Worm (Caenorhabditis elegans): ENCODE data around the gene mboa-1.

mboa-1 gene

DNA sequence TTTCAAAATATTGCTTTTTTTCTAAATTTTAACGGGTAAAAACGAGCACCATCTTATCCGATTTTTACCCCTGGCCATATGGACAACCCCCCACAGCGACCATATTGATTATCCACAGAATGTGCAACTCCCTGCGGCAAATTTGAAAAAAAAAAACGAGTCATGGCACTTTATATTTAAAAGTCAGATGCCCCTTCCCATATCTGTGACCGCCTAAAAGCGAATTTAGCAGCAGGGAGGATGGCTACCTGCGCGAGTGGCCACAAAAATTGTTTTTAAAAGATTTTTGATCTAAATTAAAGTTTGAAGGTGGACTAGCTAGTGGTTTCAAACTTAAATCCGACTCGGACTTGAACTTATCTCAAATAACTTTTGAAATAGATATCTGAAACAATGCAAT, 25.8 kb downstream of the mboa-1 start:
- peak; percentile 74 for TF ChIP-seq lin-1 (GFP tag; IDR thresholded peaks at IDR 0.05)
- TF ChIP-seq dve-1 (tag; optimal IDR thresholded peaks at IDR 0.05; ENCODE audit: insufficient read depth): peak; percentile 99
- peak; percentile 86 for TF ChIP-seq mxl-3 (GFP tag; optimal IDR thresholded peaks at IDR 0.05)
- TF ChIP-seq nhr-111 (GFP tag; optimal IDR thresholded peaks at IDR 0.05): no peak
- peak; percentile 98 for TF ChIP-seq nhr-42 (GFP tag; IDR thresholded peaks at IDR 0.05)
- peak; percentile 76 for TF ChIP-seq Y75B8A.6 (GFP tag; IDR thresholded peaks at IDR 0.05)
- TF ChIP-seq nhr-6 (tag; optimal IDR thresholded peaks at IDR 0.05): peak; percentile 96
- 0 out of 2 replicates have a peak, but pooled peaks have one; percentile 48 for TF ChIP-seq daf-8 (GFP tag; IDR thresholded peaks at IDR 0.05)
- peak; percentile 97 for TF ChIP-seq nhr-11 (tag; optimal IDR thresholded peaks at IDR 0.05)
- TF ChIP-seq mep-1 (tag; optimal IDR thresholded peaks at IDR 0.05): peak; percentile 99
- TF ChIP-seq ceh-32 (tag; optimal IDR thresholded peaks at IDR 0.05; ENCODE audit: poor library complexity): peak; percentile 86
- peak; percentile 93 for TF ChIP-seq spr-3 (GFP tag; optimal IDR thresholded peaks at IDR 0.05)
- TF ChIP-seq Y48G9A.11 (GFP tag; IDR thresholded peaks at IDR 0.05): 0 out of 2 replicates have a peak, but pooled peaks have one; percentile 62
- TF ChIP-seq tag-97 (GFP tag; IDR thresholded peaks at IDR 0.05): peak; percentile 65; the same call in 1 of the 2 replicates
- 0 out of 2 replicates have a peak, but pooled peaks have one; percentile 70 for TF ChIP-seq dmd-9 (GFP tag; IDR thresholded peaks at IDR 0.05)
- TF ChIP-seq ceh-62 (tag; optimal IDR thresholded peaks at IDR 0.05): peak; percentile 37
- TF ChIP-seq ZK546.5 (tag; optimal IDR thresholded peaks at IDR 0.05): peak; percentile 18 to 80
- TF ChIP-seq skn-1 (tag; optimal IDR thresholded peaks at IDR 0.05): no peak
- peak; percentile 87 for TF ChIP-seq arid-1 (GFP tag; conservative IDR thresholded peaks at IDR 0.05)
- TF ChIP-seq daf-19 (GFP tag; conservative IDR thresholded peaks at IDR 0.05): peak; percentile 98
- TF ChIP-seq nhr-48 (tag; optimal IDR thresholded peaks at IDR 0.05): peak; percentile 96
- no peak for TF ChIP-seq ama-1 (optimal IDR thresholded peaks at IDR 0.05)
- TF ChIP-seq lin-15B (tag; optimal IDR thresholded peaks at IDR 0.05): peak; percentile 7
- peak; percentile 97 for TF ChIP-seq zfp-3 (GFP tag; conservative IDR thresholded peaks at IDR 0.05)
- peak; percentile 98 for TF ChIP-seq ctbp-1 (GFP tag; IDR thresholded peaks at IDR 0.05)
- TF ChIP-seq nhr-76 (tag; optimal IDR thresholded peaks at IDR 0.05): peak; percentile 84
- TF ChIP-seq ceh-28 (tag; optimal IDR thresholded peaks at IDR 0.05): peak; percentile 85
- TF ChIP-seq F10B5.3 (tag; optimal IDR thresholded peaks at IDR 0.05): peak; percentile 96
- peak; percentile 93 for TF ChIP-seq hlh-30 (tag; optimal IDR thresholded peaks at IDR 0.05; ENCODE audit: insufficient read depth)
- peak; percentile 74 to 87 for TF ChIP-seq hif-1 (tag; optimal IDR thresholded peaks at IDR 0.05)
- TF ChIP-seq pqm-1 (tag; optimal IDR thresholded peaks at IDR 0.05): peak; percentile 44
- peak; percentile 7 for TF ChIP-seq daf-12 (tag; optimal IDR thresholded peaks at IDR 0.05)
- peak; percentile 98 for TF ChIP-seq aha-1 (tag)
- peak; percentile 77 to 99 for TF ChIP-seq unc-62 (GFP tag; optimal IDR thresholded peaks at IDR 0.05 in 1 of 2)
- TF ChIP-seq unc-62 (tag; optimal IDR thresholded peaks at IDR 0.05): no peak
- peak; percentile 50; the same call in 1 of the 2 replicates for TF ChIP-seq ceh-44 (GFP tag; IDR thresholded peaks at IDR 0.05)
- peak; percentile 98 for TF ChIP-seq spr-1 (tag; optimal IDR thresholded peaks at IDR 0.05)
- peak; percentile 100 for TF ChIP-seq hmg-1.1 (GFP tag; IDR thresholded peaks at IDR 0.05)
- peak; percentile 88 for TF ChIP-seq ZK337.2 (GFP tag; IDR thresholded peaks at IDR 0.05)
- peak; percentile 93 for TF ChIP-seq ces-1 (GFP tag; optimal IDR thresholded peaks at IDR 0.05)
- peak; percentile 94 for TF ChIP-seq madf-9 (GFP tag; conservative IDR thresholded peaks at IDR 0.05)
- TF ChIP-seq ceh-82 (tag; optimal IDR thresholded peaks at IDR 0.05): peak; percentile 58
- peak; percentile 97 for TF ChIP-seq pha-4 (GFP tag; IDR thresholded peaks at IDR 0.05)
- peak; percentile 81 for TF ChIP-seq pha-4 (tag; optimal IDR thresholded peaks at IDR 0.05)
- TF ChIP-seq egl-27 (tag; optimal IDR thresholded peaks at IDR 0.05): no peak
- TF ChIP-seq D1046.2 (GFP tag; IDR thresholded peaks at IDR 0.05): no peak; the same call in 1 of the 2 replicates
- peak; percentile 97 for TF ChIP-seq ceh-20 (GFP tag; IDR thresholded peaks at IDR 0.05)
- peak; percentile 94 for TF ChIP-seq lir-3 (tag; optimal IDR thresholded peaks at IDR 0.05)
- TF ChIP-seq fos-1 (tag; optimal IDR thresholded peaks at IDR 0.05): peak; percentile 89
- TF ChIP-seq zag-1 (tag; optimal IDR thresholded peaks at IDR 0.05): peak; percentile 96
- peak; percentile 86 for TF ChIP-seq lin-38 (GFP tag; IDR thresholded peaks at IDR 0.05)
- peak; percentile 93 to 96 for TF ChIP-seq lsy-2 (tag; optimal IDR thresholded peaks at IDR 0.05)
